Worm (Caenorhabditis elegans): ENCODE data around the gene ZC239.22.
"Not testable (repeated sequence)": the region's sequence is repeated elsewhere in the genome, so short reads cannot be mapped to it uniquely, and the experiment has no call there.

ZC239.22 gene

ce11 chrII:3185848-3186247, 34.8 kb downstream of the ZC239.22 start:
- TF ChIP-seq ceh-82 (tag; optimal IDR thresholded peaks at IDR 0.05) (no peak), mab-5 (tag; optimal IDR thresholded peaks at IDR 0.05) (no peak)

DNA sequence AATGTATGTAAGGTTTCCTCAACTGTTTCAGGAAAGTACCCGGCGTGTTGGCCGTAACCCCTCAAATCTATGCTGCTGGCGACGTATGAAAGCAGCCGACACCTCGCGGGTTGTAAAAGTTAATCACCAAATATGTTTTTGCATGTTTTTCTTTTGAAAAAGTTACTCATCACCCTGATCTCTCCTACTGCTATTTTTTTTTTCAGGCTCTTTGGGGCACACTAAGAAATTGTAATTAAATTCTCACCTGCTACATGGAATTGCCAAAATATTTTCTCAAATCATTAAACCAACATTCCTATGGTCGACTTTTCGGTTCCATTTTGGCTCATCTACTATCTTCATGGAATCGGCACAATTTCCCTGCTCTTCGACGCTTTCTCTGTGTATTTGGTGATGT, 35.8 kb downstream of the ZC239.22 start, which contains the start of gene sri-78:
TSS of gene sri-78 (plus strand) at position 301 of the 400 bp plus-strand sequence.
- TF ChIP-seq nhr-129 (tag; optimal IDR thresholded peaks at IDR 0.05); unc-55 (GFP tag; optimal IDR thresholded peaks at IDR 0.05); nhr-237 (tag; optimal IDR thresholded peaks at IDR 0.05): not testable (repeated sequence)

DNA sequence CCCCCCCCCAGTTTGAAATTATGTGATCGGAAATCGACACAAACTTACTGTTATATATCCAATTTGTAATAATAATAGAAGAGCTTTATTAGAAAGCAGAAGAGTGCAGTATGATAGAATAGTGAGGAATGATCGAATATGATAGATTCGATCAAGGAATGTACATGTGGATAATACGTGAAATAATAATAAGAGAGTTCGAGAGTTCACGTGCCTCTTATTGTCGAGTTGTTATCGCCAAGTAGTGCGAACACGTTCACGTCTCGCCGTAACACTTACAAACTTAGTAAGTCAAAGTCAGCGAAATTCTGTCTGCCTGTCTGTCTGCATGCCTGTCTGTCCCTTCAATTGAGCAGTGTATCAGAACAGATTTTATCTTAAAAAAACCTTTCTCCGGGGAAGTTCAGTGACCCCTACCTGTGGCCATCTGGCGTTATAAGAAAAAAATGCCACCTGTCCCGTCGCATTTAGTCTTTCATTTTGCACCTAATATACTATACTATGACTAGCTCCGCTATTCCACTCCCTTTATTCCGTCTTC, 37.3 kb downstream of the ZC239.22 start, which contains the start of the genes Y27F2A.6 and Y27F2A.8:
TSS of gene Y27F2A.6 (minus strand) at position 101 of the 541 bp plus-strand sequence.
TSS of gene Y27F2A.8 (plus strand) at position 491 of the 541 bp plus-strand sequence.
- not testable (repeated sequence) for TF ChIP-seq lin-39 (tag; optimal IDR thresholded peaks at IDR 0.05); ztf-1 (GFP tag; conservative IDR thresholded peaks at IDR 0.05); sem-4 (tag; optimal IDR thresholded peaks at IDR 0.05)

- not testable (repeated sequence) for TF ChIP-seq lin-13 (GFP tag; optimal IDR thresholded peaks at IDR 0.05); mbf-1 (tag; optimal IDR thresholded peaks at IDR 0.05); nhr-129 (tag; optimal IDR thresholded peaks at IDR 0.05)
These were observed 43.0 kb downstream of the ZC239.22 start, which contains the start of gene sri-40 for ce11 chrII:3177663-3178062. Gene sri-40 (plus strand): TSS chrII:3177963.

DNA sequence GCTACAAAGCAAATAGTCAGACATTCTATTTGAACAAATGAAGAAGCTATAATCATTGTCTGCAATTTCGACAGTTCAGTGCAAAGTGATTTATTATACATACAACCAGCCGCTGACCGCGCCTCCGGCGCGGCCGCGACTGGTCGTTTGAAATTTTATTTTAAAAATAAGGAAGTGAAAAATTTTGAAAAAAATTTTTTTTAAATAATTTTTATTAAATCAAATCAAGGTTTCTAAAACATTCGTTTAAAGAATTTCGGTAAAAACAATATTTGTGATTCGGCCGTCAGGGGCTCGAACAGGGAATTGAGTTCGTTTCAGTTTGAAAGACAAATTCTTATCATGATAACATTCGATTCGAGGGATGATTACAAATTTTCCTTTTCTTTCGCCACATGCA, 48.4 kb downstream of the ZC239.22 start, which contains the start of gene Y27F2A.10:
TSS of gene Y27F2A.10 (minus strand) at position 101 of the 400 bp plus-strand sequence.
- TF ChIP-seq dmd-4 (tag; optimal IDR thresholded peaks at IDR 0.05) (no peak), crh-2 (tag; optimal IDR thresholded peaks at IDR 0.05) (no peak), lin-13 (GFP tag; optimal IDR thresholded peaks at IDR 0.05) (no peak), mab-5 (tag; optimal IDR thresholded peaks at IDR 0.05) (no peak), nhr-23 (tag; optimal IDR thresholded peaks at IDR 0.05) (no peak), gmeb-1 (tag; optimal IDR thresholded peaks at IDR 0.05) (no peak), ZK546.5 (tag; optimal IDR thresholded peaks at IDR 0.05) (no peak), ama-1 (optimal IDR thresholded peaks at IDR 0.05) (no peak), unc-55 (GFP tag; optimal IDR thresholded peaks at IDR 0.05) (no peak), nhr-237 (tag; optimal IDR thresholded peaks at IDR 0.05) (no peak), nhr-77 (tag; optimal IDR thresholded peaks at IDR 0.05) (no peak), ceh-82 (tag; optimal IDR thresholded peaks at IDR 0.05) (no peak), lsy-2 (tag; optimal IDR thresholded peaks at IDR 0.05) (no peak), snpc-4 (tag; optimal IDR thresholded peaks at IDR 0.05) (no peak), mbf-1 (tag; optimal IDR thresholded peaks at IDR 0.05) (no peak)

ce11 chrII:3170089-3170488, 50.5 kb downstream of the ZC239.22 start, which contains the start of gene fbxc-55:
Gene fbxc-55 (minus strand): TSS chrII:3170189.
- no peak for TF ChIP-seq ztf-1 (GFP tag; conservative IDR thresholded peaks at IDR 0.05)
- no peak for TF ChIP-seq sma-9 (GFP tag; optimal IDR thresholded peaks at IDR 0.05)
- TF ChIP-seq sma-9 (tag; optimal IDR thresholded peaks at IDR 0.05): no peak
- no peak for TF ChIP-seq elt-1 (tag; optimal IDR thresholded peaks at IDR 0.05)
- TF ChIP-seq zag-1 (tag; optimal IDR thresholded peaks at IDR 0.05): no peak
- TF ChIP-seq Y55F3AM.14 (GFP tag; optimal IDR thresholded peaks at IDR 0.05): no peak
- no peak for TF ChIP-seq nhr-21 (tag; optimal IDR thresholded peaks at IDR 0.05)
- no peak for TF ChIP-seq ceh-16 (tag; optimal IDR thresholded peaks at IDR 0.05)
- TF ChIP-seq peb-1 (tag; optimal IDR thresholded peaks at IDR 0.05): no peak
- TF ChIP-seq nhr-77 (tag; optimal IDR thresholded peaks at IDR 0.05): no peak
- no peak for TF ChIP-seq lsy-2 (tag; optimal IDR thresholded peaks at IDR 0.05)
- TF ChIP-seq gmeb-1 (tag; optimal IDR thresholded peaks at IDR 0.05): no peak
- TF ChIP-seq nhr-23 (tag; optimal IDR thresholded peaks at IDR 0.05): no peak
- TF ChIP-seq fos-1 (tag; optimal IDR thresholded peaks at IDR 0.05): no peak
- no peak for TF ChIP-seq sma-3 (GFP tag; optimal IDR thresholded peaks at IDR 0.05)
